Worm (Caenorhabditis elegans): ENCODE data around the gene F31F6.3.
A peak's percentile ranks its signal among the peaks of the same experiment; 100 is the strongest.

F31F6.3 gene

DNA sequence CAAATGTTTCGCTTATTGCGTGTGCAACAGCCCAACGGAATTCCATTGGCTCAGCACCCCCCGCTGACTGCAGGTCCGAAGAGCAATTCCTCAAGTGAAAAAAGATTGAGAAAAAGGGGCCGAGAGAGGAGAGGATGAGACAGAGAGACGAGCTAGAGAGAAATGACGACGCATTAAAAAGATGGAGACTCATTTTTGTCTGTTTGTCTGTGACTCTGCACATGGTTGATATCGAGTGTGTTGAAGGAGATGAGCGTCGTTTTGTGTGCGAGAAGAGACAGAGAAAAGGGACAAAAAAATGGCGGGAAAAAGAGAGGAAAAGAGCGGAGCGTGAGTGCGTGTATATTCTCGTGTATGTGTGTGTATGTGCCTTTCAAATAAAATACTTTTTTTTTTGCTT lies 31.6 kb downstream of the F31F6.3 start (continued):
- peak; percentile 94 for TF ChIP-seq hmg-11 (tag; optimal IDR thresholded peaks at IDR 0.05)
- peak; percentile 80 for TF ChIP-seq nhr-11 (tag; optimal IDR thresholded peaks at IDR 0.05)
- TF ChIP-seq nfya-1 (tag; optimal IDR thresholded peaks at IDR 0.05; ENCODE audit: insufficient read depth), result peak; percentile 93
- TF ChIP-seq mdl-1 (tag; optimal IDR thresholded peaks at IDR 0.05), result peak; percentile 58
- TF ChIP-seq daf-12 (tag; optimal IDR thresholded peaks at IDR 0.05), result no peak
- no peak for TF ChIP-seq ZK546.5 (tag; optimal IDR thresholded peaks at IDR 0.05)
- no peak for TF ChIP-seq ama-1 (optimal IDR thresholded peaks at IDR 0.05)

- TF ChIP-seq ztf-4 (tag; optimal IDR thresholded peaks at IDR 0.05) (no peak), nhr-77 (tag; optimal IDR thresholded peaks at IDR 0.05) (no peak), ZK546.5 (tag; optimal IDR thresholded peaks at IDR 0.05) (no peak), aly-2 (tag; optimal IDR thresholded peaks at IDR 0.05) (no peak), fkh-2 (tag; optimal IDR thresholded peaks at IDR 0.05) (no peak), zag-1 (tag; optimal IDR thresholded peaks at IDR 0.05) (no peak), lin-39 (tag; optimal IDR thresholded peaks at IDR 0.05) (no peak), ceh-82 (tag; optimal IDR thresholded peaks at IDR 0.05) (no peak), pha-4 (tag; optimal IDR thresholded peaks at IDR 0.05) (no peak), skn-1 (tag; optimal IDR thresholded peaks at IDR 0.05) (no peak), nhr-67 (tag; optimal IDR thresholded peaks at IDR 0.05) (no peak), elt-3 (tag; optimal IDR thresholded peaks at IDR 0.05) (no peak), nhr-23 (tag; optimal IDR thresholded peaks at IDR 0.05) (no peak), nhr-76 (tag; optimal IDR thresholded peaks at IDR 0.05) (no peak), daf-12 (tag; optimal IDR thresholded peaks at IDR 0.05) (no peak), unc-62 (GFP tag; optimal IDR thresholded peaks at IDR 0.05) (no peak), nhr-237 (tag; optimal IDR thresholded peaks at IDR 0.05) (no peak)
These were observed 34.3 kb downstream of the F31F6.3 start for ce11 chrX:14838339-14838738.

- TF ChIP-seq zag-1 (tag; optimal IDR thresholded peaks at IDR 0.05), result no peak
- no peak for TF ChIP-seq jun-1 (tag; optimal IDR thresholded peaks at IDR 0.05)
- no peak for TF ChIP-seq nhr-23 (tag; optimal IDR thresholded peaks at IDR 0.05)
- TF ChIP-seq unc-62 (GFP tag; optimal IDR thresholded peaks at IDR 0.05), result no peak
- no peak for TF ChIP-seq pqm-1 (tag; optimal IDR thresholded peaks at IDR 0.05)
- TF ChIP-seq pha-4 (tag; optimal IDR thresholded peaks at IDR 0.05), result no peak
- TF ChIP-seq egl-27 (tag; optimal IDR thresholded peaks at IDR 0.05), result no peak
- TF ChIP-seq nhr-237 (tag; optimal IDR thresholded peaks at IDR 0.05), result no peak
- no peak for TF ChIP-seq ceh-16 (tag; optimal IDR thresholded peaks at IDR 0.05)
- TF ChIP-seq fkh-10 (GFP tag; optimal IDR thresholded peaks at IDR 0.05), result no peak
- no peak for TF ChIP-seq nhr-28 (tag; optimal IDR thresholded peaks at IDR 0.05)
- no peak for TF ChIP-seq egl-5 (tag; optimal IDR thresholded peaks at IDR 0.05)
- TF ChIP-seq ceh-82 (tag; optimal IDR thresholded peaks at IDR 0.05), result no peak
- TF ChIP-seq elt-2 (tag; optimal IDR thresholded peaks at IDR 0.05), result no peak
- no peak for TF ChIP-seq ztf-11 (tag; optimal IDR thresholded peaks at IDR 0.05)
- no peak for TF ChIP-seq nhr-76 (tag; optimal IDR thresholded peaks at IDR 0.05)
- TF ChIP-seq aly-2 (tag; optimal IDR thresholded peaks at IDR 0.05), result no peak
- no peak for TF ChIP-seq nhr-77 (tag; optimal IDR thresholded peaks at IDR 0.05)
- no peak for TF ChIP-seq mdl-1 (tag; optimal IDR thresholded peaks at IDR 0.05)
- TF ChIP-seq ama-1 (optimal IDR thresholded peaks at IDR 0.05), result no peak
These were observed 41.1 kb downstream of the F31F6.3 start, which contains the start of gene dpf-2 for ce11 chrX:14831531-14831930. Gene dpf-2, plus strand, starts transcription at chrX:14831831.

- TF ChIP-seq elt-3 (tag; optimal IDR thresholded peaks at IDR 0.05) (no peak), nhr-237 (tag; optimal IDR thresholded peaks at IDR 0.05) (no peak), egl-27 (tag; optimal IDR thresholded peaks at IDR 0.05) (no peak), lin-15B (tag; optimal IDR thresholded peaks at IDR 0.05) (no peak), ceh-82 (tag; optimal IDR thresholded peaks at IDR 0.05) (no peak), unc-39 (tag; optimal IDR thresholded peaks at IDR 0.05) (no peak), nhr-12 (tag; optimal IDR thresholded peaks at IDR 0.05) (no peak), ZK546.5 (tag; optimal IDR thresholded peaks at IDR 0.05) (no peak), lin-39 (tag; optimal IDR thresholded peaks at IDR 0.05) (no peak), fos-1 (tag; optimal IDR thresholded peaks at IDR 0.05) (no peak), lsy-12 (tag; optimal IDR thresholded peaks at IDR 0.05) (no peak), fkh-10 (GFP tag; optimal IDR thresholded peaks at IDR 0.05) (no peak), nhr-77 (tag; optimal IDR thresholded peaks at IDR 0.05) (no peak), elt-2 (tag; optimal IDR thresholded peaks at IDR 0.05) (no peak), nhr-11 (tag; optimal IDR thresholded peaks at IDR 0.05) (no peak), fkh-2 (tag; optimal IDR thresholded peaks at IDR 0.05) (no peak), pha-4 (tag; optimal IDR thresholded peaks at IDR 0.05) (no peak), mml-1 (tag; optimal IDR thresholded peaks at IDR 0.05) (no peak), aly-2 (tag; optimal IDR thresholded peaks at IDR 0.05) (no peak)
These were observed 43.9 kb downstream of the F31F6.3 start for ce11 chrX:14828766-14829165.

All from whole organism, L3 larva.